Worm (Caenorhabditis elegans) whole organism, mixed stage, embryonic: Measurements from ENCODE around the gene C18H7.6.

Experiments used
- ceh-39 ChIP-seq: fragments of 150-350 bp; optimal IDR thresholded peaks from 2 replicates; lab custom pipeline; 2014; ENCODE audit warnings: missing biosample characterization, missing genetic modification characterization
- ceh-83 ChIP-seq: fragments of 200-800 bp; sonication (Bioruptor generic); optimal IDR thresholded peaks from 2 replicates; lab custom pipeline; 2018; ENCODE audit warnings: mild to moderate bottlenecking, missing genetic modification characterization, missing compliant biosample characterization
- ces-1 ChIP-seq: fragments of 150-350 bp; optimal IDR thresholded peaks from 2 replicates; lab custom pipeline; 2014; ENCODE audit warnings: missing biosample characterization, missing genetic modification reagents, missing genetic modification characterization
- elt-1 ChIP-seq: sonication (generic microtip); optimal IDR thresholded peaks from 2 replicates; lab custom pipeline; 2017; ENCODE audit warnings: missing genetic modification characterization, mild to moderate bottlenecking, missing compliant biosample characterization, antibody characterized with exemption, moderate library complexity, borderline replicate concordance; ENCODE audit not compliant: insufficient read depth
- elt-3 ChIP-seq: fragments of 150-350 bp; optimal IDR thresholded peaks from 2 replicates; lab custom pipeline; 2014; ENCODE audit warnings: missing biosample characterization, missing genetic modification characterization
- mab-5 ChIP-seq: fragments of 150-350 bp; optimal IDR thresholded peaks from 2 replicates; lab custom pipeline; 2014; ENCODE audit warnings: missing biosample characterization, missing genetic modification characterization
- nhr-12 ChIP-seq: fragments of 150-350 bp; optimal IDR thresholded peaks from 2 replicates; lab custom pipeline; 2014; ENCODE audit warnings: missing biosample characterization, missing genetic modification characterization
- nhr-76 ChIP-seq: sonication (generic microtip); optimal IDR thresholded peaks from 2 replicates; lab custom pipeline; 2017; ENCODE audit warnings: missing biosample characterization, missing genetic modification characterization
- sptf-1 ChIP-seq: sonication (generic microtip); optimal IDR thresholded peaks from 2 replicates; lab custom pipeline; 2017; ENCODE audit warnings: mild to moderate bottlenecking, missing genetic modification characterization, moderate library complexity, missing compliant biosample characterization
- unc-39 ChIP-seq: fragments of 150-350 bp; optimal IDR thresholded peaks from 2 replicates; lab custom pipeline; 2014; ENCODE audit warnings: missing biosample characterization, missing genetic modification characterization
- ztf-11 ChIP-seq: fragments of 150-350 bp; optimal IDR thresholded peaks from 2 replicates; lab custom pipeline; 2014; ENCODE audit warnings: missing biosample characterization, missing genetic modification characterization

DNA sequence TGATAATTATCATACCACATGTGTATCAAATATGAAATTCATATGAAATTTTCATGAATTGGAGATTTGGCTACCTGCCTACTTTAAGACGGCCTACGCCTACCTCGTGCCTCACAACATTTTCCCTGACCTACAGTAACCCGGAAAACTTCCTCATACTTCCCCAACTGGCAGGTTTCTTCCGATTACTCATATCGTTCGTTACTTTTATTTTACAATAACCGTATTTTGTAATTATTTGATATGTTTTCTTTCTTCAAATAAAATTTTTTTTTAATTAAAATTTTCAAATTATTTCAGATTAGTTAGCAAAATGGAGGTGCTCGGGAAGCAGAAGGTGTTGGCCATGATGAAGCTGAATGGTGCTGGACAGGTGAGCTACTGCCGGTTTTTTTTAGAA, 35.0 kb upstream of the C18H7.6 start, which contains the start of gene nhr-76:
- no peak for TF ChIP-seq sptf-1 (tag; lab: Kevin White, UChicago)
- no peak for TF ChIP-seq nhr-12 (tag; lab: Kevin White, UChicago)
- TF ChIP-seq ztf-11 (tag; lab: Kevin White, UChicago), result no peak
- TF ChIP-seq elt-1, result no peak
- TF ChIP-seq ceh-39 (tag; lab: Kevin White, UChicago), result no peak
- TF ChIP-seq unc-39 (tag; lab: Kevin White, UChicago), result no peak
- TF ChIP-seq elt-3 (tag; lab: Kevin White, UChicago), result no peak
- TF ChIP-seq nhr-76 (tag; lab: Kevin White, UChicago), result no peak
- TF ChIP-seq ces-1, result no peak
- no peak for TF ChIP-seq mab-5 (tag; lab: Kevin White, UChicago)
- no peak for TF ChIP-seq ceh-83 (GFP tag; lab: Kevin White, UChicago)
